Worm (Caenorhabditis elegans) whole organism, dauer: ENCODE results near the gene F39C12.1.

ENCODE experiments used
- unc-62 ChIP-seq: sonication (generic microtip); optimal IDR thresholded peaks from 2 replicates; lab custom pipeline; 2017; ENCODE audit warnings: missing biosample characterization, missing genetic modification reagents, missing genetic modification characterization

The F39C12.1 gene

DNA sequence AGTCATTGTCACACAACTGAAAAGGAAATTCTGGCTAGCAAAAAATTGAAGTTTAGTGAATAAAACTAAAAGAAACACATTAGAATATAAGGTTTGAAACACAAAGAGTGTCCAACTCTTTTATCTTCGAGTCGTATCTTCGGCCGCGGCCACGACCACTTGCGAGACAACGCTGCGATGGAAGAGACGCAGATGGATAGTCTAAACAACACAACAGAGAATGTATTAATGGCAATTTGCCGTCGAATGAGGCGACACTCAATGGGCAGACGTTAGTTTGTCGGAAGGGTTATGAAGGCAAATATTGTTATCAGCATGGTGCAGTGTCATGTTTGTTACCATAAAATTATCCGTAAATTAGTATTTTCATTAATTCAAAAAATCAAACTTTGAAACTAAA lies at the start of gene F39C12.1:
F39C12.1 (minus strand) TSS at position 136 of the 400 bp plus-strand sequence.
- TF ChIP-seq unc-62 = no peak

DNA sequence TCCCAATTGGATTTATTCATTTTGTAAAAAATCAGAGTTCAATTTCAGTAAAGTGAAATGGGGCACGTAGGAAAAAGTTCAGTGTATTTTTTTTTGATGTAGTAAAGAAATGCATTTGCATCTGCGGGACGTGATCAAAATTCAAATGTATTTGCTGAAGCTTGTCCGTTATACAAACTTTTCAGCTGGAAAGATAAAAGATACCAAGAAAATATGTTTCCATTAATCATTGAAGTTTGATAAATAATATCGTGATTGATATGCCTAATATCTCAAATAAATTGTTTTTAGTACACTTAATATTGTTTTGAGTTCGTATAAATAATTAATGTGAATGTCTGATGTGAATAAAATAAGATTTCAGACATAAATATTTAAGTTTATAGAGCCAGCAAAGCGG lies 49.4 kb upstream of the F39C12.1 start:
- no peak for TF ChIP-seq unc-62

ce11 chrX:4901974-4902373 lies 49.0 kb upstream of the F39C12.1 start:
- no peak for TF ChIP-seq unc-62

- TF ChIP-seq unc-62 = no peak
Measured at ce11 chrX:4900685-4901084, 47.7 kb upstream of the F39C12.1 start, which contains the start of gene T07F12.4. Gene T07F12.4 (minus strand): TSS chrX:4900814.

DNA sequence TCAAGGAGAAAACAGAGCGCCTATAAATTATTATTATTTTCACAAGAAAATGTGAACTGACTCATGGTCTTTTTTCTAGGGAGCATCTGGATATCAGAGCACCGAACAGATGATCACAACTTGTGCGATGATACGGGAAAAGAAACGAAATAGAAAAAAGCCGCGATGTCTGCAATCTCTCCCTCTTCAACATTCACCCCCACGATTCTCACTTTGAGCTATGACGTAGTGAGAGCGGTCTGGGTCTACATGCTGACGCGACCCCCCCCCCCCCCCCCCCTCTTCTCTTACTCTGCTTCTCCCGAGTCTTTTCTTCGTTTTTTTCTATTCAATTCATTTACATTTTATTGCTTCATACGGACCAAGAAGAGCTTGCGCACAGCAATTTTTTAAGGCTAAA lies 46.6 kb upstream of the F39C12.1 start:
- no peak for TF ChIP-seq unc-62

DNA sequence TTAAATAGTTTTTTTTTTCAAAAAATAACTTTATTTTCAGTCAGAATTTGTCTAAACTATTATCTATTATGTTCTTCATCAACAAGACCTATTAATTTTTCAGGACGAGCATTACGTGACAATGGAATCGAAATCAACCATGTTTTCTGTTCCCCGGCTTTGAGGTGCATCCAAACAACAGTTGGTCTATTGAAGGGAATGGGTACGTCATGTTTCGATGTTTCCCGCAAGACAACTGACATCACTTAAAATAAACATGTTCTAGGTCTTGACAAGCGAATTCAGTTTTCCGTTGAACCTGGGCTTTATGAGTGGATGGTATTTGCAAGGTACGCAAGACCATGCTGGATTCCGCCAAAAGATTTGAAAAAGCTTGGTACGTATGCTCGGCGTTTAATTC lies 42.2 kb upstream of the F39C12.1 start:
- no peak for TF ChIP-seq unc-62

DNA sequence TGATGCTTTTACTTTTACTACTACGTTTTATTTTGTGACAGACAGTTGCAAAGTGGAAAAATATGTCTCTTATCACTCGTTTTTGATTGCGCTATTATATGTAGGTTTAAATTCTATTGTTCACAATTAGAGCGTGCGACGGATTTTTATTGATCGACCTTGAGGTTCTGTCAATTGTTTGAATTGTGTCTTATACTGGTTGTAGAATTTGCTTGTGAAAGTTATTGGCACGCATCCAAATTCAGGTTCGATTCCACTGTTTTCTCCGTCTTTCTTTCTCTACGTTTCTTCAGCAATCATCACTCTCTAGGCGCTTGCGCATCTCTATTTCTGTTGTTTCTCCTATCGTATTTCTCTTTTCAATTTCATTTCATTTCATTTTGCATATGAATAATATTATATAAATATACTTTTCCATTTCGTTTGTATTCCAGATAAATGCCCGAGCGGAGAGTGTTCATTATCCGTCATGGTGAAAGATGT lies 40.7 kb upstream of the F39C12.1 start, which contains the start of gene T07F12.1:
T07F12.1 (plus strand) TSS at position 433 of the 483 bp plus-strand sequence.
- no peak for TF ChIP-seq unc-62

- no peak for TF ChIP-seq unc-62
Measured at ce11 chrX:4890159-4890558, 37.2 kb upstream of the F39C12.1 start, which contains the start of gene T07F12.2. Gene T07F12.2 (plus strand): TSS chrX:4890245.

- no peak for TF ChIP-seq unc-62
Measured at ce11 chrX:4885651-4886050, 32.7 kb upstream of the F39C12.1 start, which contains the start of gene arrd-23. Gene arrd-23 (plus strand): TSS chrX:4885951.

- TF ChIP-seq unc-62 = no peak
Measured at ce11 chrX:4881310-4881709, 28.3 kb upstream of the F39C12.1 start.

DNA sequence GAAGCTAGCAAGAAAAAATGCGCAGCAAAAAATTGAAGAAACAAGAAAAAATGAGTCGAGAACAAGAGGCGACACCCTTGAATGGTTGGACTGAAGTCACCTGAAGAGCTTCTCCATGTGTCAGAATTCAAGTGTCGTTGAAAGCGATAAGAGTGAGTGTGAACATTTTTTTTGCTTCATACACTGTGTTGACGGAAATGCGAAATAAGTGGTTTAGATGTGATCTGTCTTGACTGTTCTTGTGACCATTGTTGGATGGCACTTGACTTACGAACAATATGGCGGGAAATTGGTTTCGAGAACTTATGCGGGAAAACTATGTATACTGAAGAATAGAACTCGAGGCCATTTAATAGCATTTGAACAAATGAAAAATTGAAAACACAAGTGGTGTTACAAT lies 27.0 kb upstream of the F39C12.1 start:
- no peak for TF ChIP-seq unc-62

DNA sequence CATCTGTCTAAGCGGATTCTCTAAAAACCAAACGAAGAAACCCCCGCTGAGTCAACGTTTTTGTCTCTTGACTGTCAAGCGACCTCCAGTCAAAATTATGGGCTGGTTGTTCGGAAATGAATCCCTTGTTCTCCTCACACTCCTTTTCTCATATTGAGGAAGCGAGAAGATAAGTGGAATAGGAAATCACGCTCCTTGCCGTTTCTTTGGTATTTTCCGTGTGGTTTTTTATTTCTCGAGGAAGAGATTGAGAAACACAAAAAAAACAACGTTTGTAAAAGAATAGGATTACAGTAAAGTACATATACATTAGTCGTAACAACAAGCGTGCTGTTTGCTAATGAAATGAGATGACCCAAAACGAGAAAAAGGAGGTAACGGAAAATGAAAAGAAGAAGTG lies 23.9 kb upstream of the F39C12.1 start, which contains the start of gene tsp-14:
tsp-14 (minus strand) TSS at position 62 of the 400 bp plus-strand sequence.
- no peak for TF ChIP-seq unc-62

ce11 chrX:4875296-4875695 lies 22.3 kb upstream of the F39C12.1 start:
- no peak for TF ChIP-seq unc-62

ce11 chrX:4872758-4873157 lies 19.8 kb upstream of the F39C12.1 start:
- no peak for TF ChIP-seq unc-62

DNA sequence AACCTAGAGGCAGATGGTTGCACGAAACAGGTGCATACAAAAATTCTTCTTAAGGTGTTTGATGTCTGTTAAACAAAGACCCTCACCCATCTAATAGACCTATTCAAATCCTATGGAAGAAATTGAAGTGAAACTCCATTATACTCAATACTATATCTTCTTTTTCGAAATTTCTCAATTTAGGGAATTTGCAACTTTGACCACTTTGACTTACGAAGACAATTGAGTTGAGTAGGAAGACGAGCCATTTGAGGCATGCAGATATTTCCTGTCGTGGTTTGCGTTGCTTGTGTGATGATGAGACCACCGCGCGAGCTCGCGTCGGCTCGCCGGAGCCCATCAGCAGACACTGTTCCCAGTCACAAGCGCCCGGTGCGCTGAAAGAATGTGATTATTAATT lies 17.7 kb upstream of the F39C12.1 start:
- TF ChIP-seq unc-62 = no peak

DNA sequence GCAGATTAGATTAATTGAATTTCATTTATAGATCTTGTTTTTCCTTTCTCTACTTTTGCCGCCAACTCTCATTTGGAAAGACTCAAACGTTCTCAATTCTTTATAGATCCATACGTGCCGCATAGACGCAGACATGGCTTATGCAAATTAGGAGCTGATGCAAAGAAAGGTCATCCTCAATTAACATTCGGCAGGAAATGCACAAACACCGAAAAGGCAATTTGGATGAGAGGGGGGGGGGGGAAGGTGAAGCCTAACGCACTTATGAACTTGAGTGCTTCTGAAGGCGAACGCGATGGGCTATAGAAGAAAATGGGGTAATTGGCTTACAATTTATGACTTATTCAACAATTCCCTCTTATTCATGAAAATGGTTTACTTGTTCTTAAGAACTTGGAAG lies 16.6 kb upstream of the F39C12.1 start:
- no peak for TF ChIP-seq unc-62

DNA sequence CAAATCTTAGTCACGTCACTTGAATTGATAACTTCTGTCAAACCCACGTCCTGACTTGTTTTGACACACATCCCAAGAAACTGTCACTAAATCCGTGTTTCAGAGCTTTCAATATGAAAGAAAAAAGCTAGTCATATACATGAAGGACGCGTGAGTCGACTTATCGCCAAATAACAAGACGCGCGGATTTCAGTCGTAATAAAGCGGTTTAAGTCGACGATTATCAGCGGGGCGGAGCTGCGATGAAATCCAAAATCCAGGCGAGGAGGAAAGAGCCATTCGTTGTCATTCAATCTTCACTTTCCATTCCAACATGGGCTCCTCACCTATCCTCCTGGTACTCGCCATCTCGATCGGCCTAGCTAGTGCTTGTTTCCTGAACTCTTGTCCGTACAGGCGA lies 12.8 kb upstream of the F39C12.1 start, which contains the start of gene ntc-1:
ntc-1 (plus strand) TSS at position 301 of the 400 bp plus-strand sequence.
- TF ChIP-seq unc-62 = no peak

- no peak for TF ChIP-seq unc-62
Measured at ce11 chrX:4864214-4864613, 11.2 kb upstream of the F39C12.1 start.

DNA sequence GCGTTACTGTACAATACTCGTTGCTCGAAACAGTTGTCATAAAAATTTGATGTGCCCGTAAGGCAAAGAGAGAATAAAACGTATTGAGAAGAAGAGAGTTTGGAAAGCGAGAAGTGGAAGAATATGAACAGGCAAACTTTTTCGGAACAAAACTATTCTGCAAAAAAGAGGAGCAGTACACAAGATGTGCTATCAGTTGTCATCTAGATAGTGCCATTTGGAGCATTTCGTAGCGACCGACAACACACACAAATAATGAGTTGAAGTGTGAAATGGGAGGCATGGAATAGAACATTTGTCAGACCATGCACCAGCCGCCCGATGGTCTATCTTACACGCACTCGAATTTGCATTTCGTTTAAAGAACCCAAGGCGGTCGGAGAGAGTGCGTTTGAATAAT lies 9.1 kb upstream of the F39C12.1 start:
- TF ChIP-seq unc-62 = no peak
